Fruit fly (Drosophila melanogaster) whole organism, pupa: Measurements from ENCODE around the gene CG44139.
A peak's percentile ranks its signal among the peaks of the same experiment; 100 is the strongest.

Experiments used
- CG10348 ChIP-seq: fragments of 200-800 bp; sonication (Bioruptor generic); IDR thresholded peaks from 2 replicates; pipeline ENCODE4 v1.3.6; 2022; ENCODE audit warnings: missing biosample characterization, missing genetic modification characterization
- CG12605 ChIP-seq: fragments of 200-800 bp; sonication (Bioruptor generic); IDR thresholded peaks from 2 replicates; pipeline ENCODE4 v1.3.6; 2022; ENCODE audit warnings: missing biosample characterization, missing genetic modification characterization
- CG13204 ChIP-seq: fragments of 200-800 bp; sonication (Bioruptor generic); optimal IDR thresholded peaks from 2 replicates; lab custom pipeline; 2018; ENCODE audit warnings: missing biosample characterization, mild to moderate bottlenecking, missing genetic modification characterization, moderate library complexity
- CG14655 ChIP-seq: fragments of 200-800 bp; sonication (Bioruptor generic); optimal IDR thresholded peaks from 3 replicates; lab custom pipeline; 2017; ENCODE audit warnings: mild to moderate bottlenecking, missing biosample characterization, missing genetic modification reagents, missing genetic modification characterization
- CG15710 ChIP-seq: fragments of 200-800 bp; sonication (Bioruptor generic); optimal IDR thresholded peaks from 2 replicates; lab custom pipeline; 2018; ENCODE audit warnings: missing biosample characterization, mild to moderate bottlenecking, missing genetic modification characterization, moderate library complexity
- CG17806 ChIP-seq: fragments of 200-800 bp; sonication (Bioruptor generic); optimal IDR thresholded peaks from 2 replicates; lab custom pipeline; 2018; ENCODE audit warnings: missing biosample characterization, mild to moderate bottlenecking, missing genetic modification characterization, moderate library complexity
- CG32121 ChIP-seq: fragments of 200-800 bp; sonication (Bioruptor generic); IDR thresholded peaks from 2 replicates; pipeline ENCODE4 v1.3.6; 2022; ENCODE audit warnings: missing biosample characterization, missing genetic modification characterization
- CG34367 ChIP-seq: fragments of 200-800 bp; sonication (Bioruptor generic); optimal IDR thresholded peaks from 2 replicates; lab custom pipeline; 2018; ENCODE audit warnings: missing biosample characterization, mild to moderate bottlenecking, missing genetic modification characterization
- CG4496 ChIP-seq: fragments of 200-800 bp; sonication (Bioruptor generic); IDR thresholded peaks from 3 replicates; pipeline ENCODE4 v1.3.6; 2022; ENCODE audit warnings: missing biosample characterization, missing genetic modification characterization
- CG8159 ChIP-seq: fragments of 200-800 bp; sonication (Bioruptor generic); optimal IDR thresholded peaks from 3 replicates; lab custom pipeline; 2018; ENCODE audit warnings: missing biosample characterization, mild to moderate bottlenecking, missing genetic modification characterization, moderate library complexity
- CG8301 ChIP-seq: fragments of 200-800 bp; sonication (Bioruptor generic); optimal IDR thresholded peaks from 2 replicates; lab custom pipeline; 2018; ENCODE audit warnings: missing biosample characterization, mild to moderate bottlenecking, missing genetic modification characterization
- CG9948 ChIP-seq: fragments of 200-800 bp; sonication (Bioruptor generic); optimal IDR thresholded peaks from 2 replicates; lab custom pipeline; 2018; ENCODE audit warnings: missing biosample characterization, mild to moderate bottlenecking, missing genetic modification characterization, moderate library complexity
- D1 ChIP-seq: fragments of 200-800 bp; sonication (Bioruptor generic); optimal IDR thresholded peaks from 2 replicates; lab custom pipeline; 2018; ENCODE audit warnings: missing biosample characterization, mild to moderate bottlenecking, missing genetic modification characterization, moderate library complexity
- EcR ChIP-seq: fragments of 200-800 bp; sonication (Bioruptor generic); optimal IDR thresholded peaks from 3 replicates; lab custom pipeline; 2019; ENCODE audit warnings: missing biosample characterization, missing genetic modification characterization, mild to moderate bottlenecking, moderate library complexity, missing genetic modification reagents
- Ets98B ChIP-seq: fragments of 200-800 bp; sonication (Bioruptor generic); IDR thresholded peaks from 2 replicates; pipeline ENCODE4 v1.3.6; 2022; ENCODE audit warnings: missing biosample characterization, missing genetic modification characterization
- Pif1A ChIP-seq: fragments of 200-800 bp; sonication (Bioruptor generic); optimal IDR thresholded peaks from 3 replicates; lab custom pipeline; 2016; ENCODE audit warnings: missing biosample characterization, missing genetic modification characterization
- Pif1B ChIP-seq: fragments of 200-800 bp; sonication (Bioruptor generic); optimal IDR thresholded peaks from 3 replicates; lab custom pipeline; 2016; ENCODE audit warnings: missing biosample characterization, missing genetic modification characterization
- Snoo ChIP-seq: fragments of 200-800 bp; sonication (Bioruptor generic); optimal IDR thresholded peaks from 3 replicates; lab custom pipeline; 2017; ENCODE audit warnings: missing biosample characterization, mild to moderate bottlenecking, missing genetic modification characterization, inconsistent platforms
- fd96Ca ChIP-seq: fragments of 200-800 bp; sonication (Bioruptor generic); IDR thresholded peaks from 3 replicates; pipeline ENCODE4 v1.3.6; 2022; ENCODE audit warnings: missing biosample characterization, missing genetic modification characterization
- gl ChIP-seq: fragments of 200-800 bp; sonication (Bioruptor generic); optimal IDR thresholded peaks from 2 replicates; lab custom pipeline; 2018; ENCODE audit warnings: missing biosample characterization, mild to moderate bottlenecking, missing genetic modification characterization
- rn ChIP-seq: fragments of 200-800 bp; sonication (Bioruptor generic); IDR thresholded peaks from 2 replicates; pipeline ENCODE4 v1.3.6; 2022; ENCODE audit warnings: missing biosample characterization, missing genetic modification characterization

Gene CG44139

DNA sequence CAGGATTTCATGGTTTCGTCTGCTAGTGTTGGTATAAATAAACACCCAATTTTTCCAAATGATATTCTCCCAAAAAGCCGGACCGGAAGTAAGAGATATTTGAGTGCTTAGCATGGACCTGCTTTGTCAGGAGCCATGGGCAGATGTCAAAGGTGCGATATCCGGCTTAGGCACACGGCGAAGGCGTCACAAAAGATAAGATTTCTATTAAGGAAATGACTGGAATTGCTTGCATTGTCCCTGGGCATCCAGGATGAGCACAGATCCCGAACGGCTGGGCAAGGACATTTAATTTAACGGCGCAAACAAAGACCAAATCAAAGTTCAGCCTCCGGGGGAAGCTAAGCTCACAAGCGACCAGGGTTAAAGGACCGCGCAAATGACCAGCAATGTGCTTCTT, 38.9 kb upstream of the CG44139 start, which contains the start of gene CG3557:
TSS of gene CG3557 (minus strand) at position 101 of the 400 bp plus-strand sequence.
- TF ChIP-seq fd96Ca (no peak), CG10348 (GFP tag; lab: Robert Waterston, UW) (no peak)

DNA sequence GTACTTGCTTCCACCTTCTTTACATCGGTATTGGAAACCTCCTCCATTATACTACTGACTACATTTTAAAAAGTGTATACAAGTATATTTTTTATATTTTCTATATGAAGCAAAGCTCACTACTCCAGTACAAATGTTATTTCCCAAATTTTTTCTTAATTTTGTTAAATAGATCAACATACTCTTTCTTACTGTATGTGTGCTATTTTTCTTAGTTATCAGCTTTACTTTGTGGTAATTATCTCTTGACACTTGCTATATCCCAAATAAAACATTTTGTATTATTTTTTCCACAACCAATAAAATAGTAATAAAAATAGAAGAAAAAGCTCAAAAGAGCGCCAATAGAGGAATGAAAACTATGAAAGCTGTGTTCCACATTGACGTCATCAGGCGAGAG, 34.0 kb upstream of the CG44139 start, which contains the start of gene CG43750:
TSS of gene CG43750 (minus strand) at position 101 of the 400 bp plus-strand sequence.
- TF ChIP-seq gl (tag; lab: Kevin White, UChicago) (no peak), Pif1A (GFP tag; lab: Kevin White, UChicago) (no peak), D1 (tag; lab: Kevin White, UChicago) (no peak), Snoo (no peak), CG14655 (no peak), CG34367 (no peak), Pif1B (GFP tag; lab: Kevin White, UChicago) (no peak), CG17806 (tag; lab: Kevin White, UChicago) (no peak), CG10348 (GFP tag; lab: Robert Waterston, UW) (no peak), CG13204 (GFP tag; lab: Kevin White, UChicago) (no peak), rn (GFP tag; lab: Robert Waterston, UW) (no peak), CG15710 (tag; lab: Kevin White, UChicago) (no peak), CG8301 (tag; lab: Kevin White, UChicago) (no peak), CG9948 (tag; lab: Kevin White, UChicago) (no peak)

DNA sequence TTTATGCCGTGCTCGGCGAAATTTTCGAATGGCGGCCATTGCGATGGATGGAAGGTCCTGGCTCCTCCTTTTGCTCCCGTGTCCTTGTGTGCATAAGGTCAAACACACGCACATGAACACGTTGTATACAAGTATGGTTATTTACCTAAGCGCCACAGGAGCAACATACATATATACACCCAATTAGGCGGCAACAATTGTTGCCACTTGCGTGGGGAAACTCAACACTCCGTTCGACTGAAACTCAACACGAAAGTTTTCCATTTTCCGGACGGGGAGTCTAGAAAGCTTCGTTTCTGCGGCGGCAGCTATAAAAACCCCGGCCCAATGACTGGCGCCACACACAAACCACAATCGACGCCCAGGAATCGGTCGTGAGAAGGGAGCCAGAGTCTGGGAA, 33.3 kb upstream of the CG44139 start, which contains the start of gene CG46448:
TSS of gene CG46448 (plus strand) at position 340 of the 400 bp plus-strand sequence.
- TF ChIP-seq CG12605 (GFP tag; lab: Robert Waterston, UW) (no peak), CG14655 (no peak), Ets98B (GFP tag; lab: Robert Waterston, UW) (no peak), Pif1B (GFP tag; lab: Kevin White, UChicago) (no peak), CG15710 (tag; lab: Kevin White, UChicago) (no peak), Pif1A (GFP tag; lab: Kevin White, UChicago) (no peak), CG8301 (tag; lab: Kevin White, UChicago) (no peak), CG34367 (no peak), CG8159 (tag; lab: Kevin White, UChicago) (no peak), fd96Ca (no peak), CG9948 (tag; lab: Kevin White, UChicago) (no peak), CG13204 (GFP tag; lab: Kevin White, UChicago) (no peak), Snoo (no peak), CG32121 (GFP tag; lab: Robert Waterston, UW) (no peak), D1 (tag; lab: Kevin White, UChicago) (no peak), CG4496 (no peak), rn (GFP tag; lab: Robert Waterston, UW) (no peak), CG10348 (GFP tag; lab: Robert Waterston, UW) (no peak), CG17806 (tag; lab: Kevin White, UChicago) (no peak), gl (tag; lab: Kevin White, UChicago) (no peak)
- TF ChIP-seq, all 21 proteins: peak for 0

DNA sequence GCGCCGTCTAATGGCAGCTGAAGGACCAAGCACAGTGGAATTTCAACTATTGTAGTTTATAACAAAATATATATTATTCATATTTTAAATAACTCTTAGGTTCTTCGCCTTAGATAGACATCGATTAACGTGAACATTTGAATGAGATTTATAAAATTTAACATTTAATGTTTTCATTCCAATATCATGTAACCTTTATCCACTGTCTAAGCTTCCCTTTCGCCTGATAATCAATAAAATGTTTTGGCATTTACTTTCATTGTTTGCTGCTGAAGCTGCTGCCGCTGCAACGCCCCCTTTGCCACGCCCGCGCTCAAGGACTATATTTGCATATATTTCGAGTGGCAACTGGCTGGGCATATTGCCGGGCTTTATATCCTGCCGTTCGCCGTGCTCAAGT, 29.7 kb upstream of the CG44139 start:
- TF ChIP-seq CG17806 (tag; lab: Kevin White, UChicago) (no peak), CG8159 (tag; lab: Kevin White, UChicago) (peak; percentile 4)

DNA sequence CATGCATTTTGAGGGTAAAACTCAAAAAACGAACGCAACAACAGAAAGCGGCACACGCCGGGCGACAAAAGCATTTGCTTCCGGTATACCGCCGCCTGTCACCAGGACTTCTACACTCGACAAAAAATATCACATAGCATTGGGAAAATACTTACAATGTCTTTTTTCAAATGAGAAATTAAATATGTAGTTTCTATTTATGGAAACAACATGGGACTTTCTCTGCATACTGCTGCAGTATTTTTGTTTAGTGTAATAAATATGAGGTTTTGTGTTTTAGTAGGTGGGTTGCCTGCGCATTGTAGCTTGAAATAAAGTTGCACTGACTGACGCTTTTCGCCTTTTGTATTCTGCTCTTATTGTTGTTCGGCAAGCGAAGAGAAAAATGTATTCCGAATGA, 27.5 kb upstream of the CG44139 start:
- TF ChIP-seq CG8159 (tag; lab: Kevin White, UChicago) (peak; percentile 21), CG13204 (GFP tag; lab: Kevin White, UChicago) (no peak), CG34367 (no peak)

DNA sequence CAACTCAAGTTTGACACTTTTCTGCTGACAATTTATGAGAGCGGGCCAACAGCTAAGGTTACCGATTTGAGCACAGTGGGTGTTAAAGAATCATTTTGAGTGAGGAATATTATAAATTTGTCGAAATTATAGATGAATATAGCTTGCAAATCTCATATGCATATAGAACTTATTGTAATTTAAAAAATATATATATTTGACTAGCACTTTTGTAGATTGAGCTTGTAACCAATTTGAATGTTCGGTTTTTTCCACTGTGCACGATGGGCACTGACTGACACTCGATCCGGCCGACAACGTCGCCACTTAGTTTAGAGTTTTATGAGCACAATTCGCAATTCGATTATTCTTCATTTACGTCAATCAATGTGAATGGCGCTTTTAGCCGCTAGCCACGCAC, 26.1 kb upstream of the CG44139 start:
- TF ChIP-seq CG32121 (GFP tag; lab: Robert Waterston, UW) (no peak), fd96Ca (no peak), CG8301 (tag; lab: Kevin White, UChicago) (no peak), EcR (GFP tag; lab: Kevin White, UChicago) (no peak), CG34367 (no peak), CG4496 (no peak), Snoo (no peak), CG12605 (GFP tag; lab: Robert Waterston, UW) (no peak), rn (GFP tag; lab: Robert Waterston, UW) (no peak), gl (tag; lab: Kevin White, UChicago) (no peak), CG14655 (no peak), D1 (tag; lab: Kevin White, UChicago) (no peak)

DNA sequence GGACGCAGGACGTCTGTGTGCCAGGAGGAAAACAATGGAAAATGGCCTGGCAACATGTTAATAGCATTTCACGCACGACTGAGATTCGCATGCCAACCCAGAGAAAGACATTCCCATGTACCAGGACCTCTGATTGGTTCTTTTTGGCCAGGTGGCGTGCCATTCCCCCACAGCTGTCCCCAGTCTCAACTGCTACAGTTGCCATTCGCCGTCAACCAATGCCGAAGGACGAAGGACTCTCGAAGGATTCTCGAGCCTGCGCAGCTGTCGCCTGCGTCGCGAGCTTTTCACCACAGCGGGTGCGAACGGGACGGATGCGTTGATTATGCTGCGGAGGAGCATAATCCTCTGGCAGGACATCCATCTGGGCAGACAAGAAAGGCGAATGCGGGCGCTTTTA, 24.7 kb upstream of the CG44139 start, which contains the start of gene VGlut:
TSS of gene VGlut (plus strand) at position 399 of the 400 bp plus-strand sequence.
- TF ChIP-seq Snoo: no peak
- TF ChIP-seq rn (GFP tag; lab: Robert Waterston, UW): no peak
- no peak for TF ChIP-seq CG34367
- TF ChIP-seq EcR (GFP tag; lab: Kevin White, UChicago): no peak
- no peak for TF ChIP-seq gl (tag; lab: Kevin White, UChicago)
- TF ChIP-seq CG8159 (tag; lab: Kevin White, UChicago): no peak
- no peak for TF ChIP-seq CG14655
- TF ChIP-seq CG9948 (tag; lab: Kevin White, UChicago): no peak
- TF ChIP-seq Pif1B (GFP tag; lab: Kevin White, UChicago): no peak
- no peak for TF ChIP-seq CG8301 (tag; lab: Kevin White, UChicago)
- TF ChIP-seq CG4496: no peak
- no peak for TF ChIP-seq CG12605 (GFP tag; lab: Robert Waterston, UW)
